Fruit fly (Drosophila melanogaster) whole organism, wandering third instar larva: ENCODE data around the gene Pgant2.

Experiments
- Abd-B ChIP-seq: fragments of >200 bp; optimal IDR thresholded peaks from 2 replicates; lab custom pipeline; 2017; ENCODE audit warnings: missing biosample characterization, missing genetic modification characterization
- CG32264 ChIP-seq: fragments of 200-800 bp; sonication (Bioruptor generic); optimal IDR thresholded peaks from 2 replicates; lab custom pipeline; 2016; ENCODE audit warnings: missing biosample characterization, missing genetic modification characterization
- CG9705 ChIP-seq: fragments of 200-800 bp; sonication (Bioruptor generic); optimal IDR thresholded peaks from 2 replicates; lab custom pipeline; 2018; ENCODE audit warnings: missing biosample characterization, mild to moderate bottlenecking, missing genetic modification characterization
- Dfd ChIP-seq: fragments of >200 bp; optimal IDR thresholded peaks from 2 replicates; lab custom pipeline; 2017; ENCODE audit warnings: missing biosample characterization, missing genetic modification characterization
- Dif ChIP-seq: fragments of 200-275, 200-300 bp; sonication (Bioruptor generic); optimal IDR thresholded peaks from 2 replicates; lab custom pipeline; 2018; ENCODE audit warnings: missing biosample characterization, missing genetic modification characterization; ENCODE audit not compliant: partially characterized antibody
- GATAd ChIP-seq: sonication (Bioruptor generic); optimal IDR thresholded peaks from 2 replicates; lab custom pipeline; 2016; ENCODE audit warnings: missing biosample characterization, missing genetic modification characterization
- HLH106 ChIP-seq: fragments of 200-800 bp; optimal IDR thresholded peaks from 3 replicates; lab custom pipeline; 2019; ENCODE audit warnings: missing biosample characterization, mild to moderate bottlenecking, missing genetic modification characterization, moderate library complexity
- Hnf4 ChIP-seq: fragments of 200-800 bp; sonication (Bioruptor generic); optimal IDR thresholded peaks from 2 replicates; lab custom pipeline; 2016; ENCODE audit warnings: missing biosample characterization, mild to moderate bottlenecking, missing genetic modification characterization
- Hr78 ChIP-seq: fragments of >200 bp; optimal IDR thresholded peaks from 2 replicates; lab custom pipeline; 2017; ENCODE audit warnings: missing biosample characterization, missing genetic modification characterization
- Hr83 ChIP-seq: fragments of 200-300 bp; sonication (Bioruptor generic); optimal IDR thresholded peaks from 2 replicates; lab custom pipeline; 2016; ENCODE audit warnings: missing biosample characterization, mild to moderate bottlenecking, missing genetic modification characterization, moderate library complexity; ENCODE audit not compliant: poor library complexity, severe bottlenecking
- Mio ChIP-seq: sonication (Bioruptor generic); optimal IDR thresholded peaks from 2 replicates; lab custom pipeline; 2016; ENCODE audit warnings: missing biosample characterization, missing genetic modification characterization
- Myc ChIP-seq: fragments of >200 bp; optimal IDR thresholded peaks from 2 replicates; lab custom pipeline; 2017
- N ChIP-seq: fragments of >200 bp; optimal IDR thresholded peaks from 2 replicates; lab custom pipeline; 2018; ENCODE audit warnings: missing biosample characterization, missing external identifiers, missing genetic modification characterization
- OdsH ChIP-seq: fragments of 200-800 bp; sonication (Bioruptor generic); optimal IDR thresholded peaks from 2 replicates; lab custom pipeline; 2016; ENCODE audit warnings: missing biosample characterization, mild to moderate bottlenecking, missing genetic modification characterization
- Rel ChIP-seq, 2 experiments: fragments of 200-800 bp; sonication (Bioruptor generic) in 1 of 2; optimal IDR thresholded peaks; 2 replicates in 1 of 2; 3 replicates in 1 of 2; lab custom pipeline; 2016 to 2019; ENCODE audit warnings: mild to moderate bottlenecking in 2 of 2, missing biosample characterization in 2 of 2, missing genetic modification characterization in 2 of 2, moderate library complexity in 1 of 2
- Sp1 ChIP-seq: fragments of 200-800 bp; sonication (Bioruptor generic); optimal IDR thresholded peaks from 3 replicates; lab custom pipeline; 2019; ENCODE audit warnings: missing biosample characterization, mild to moderate bottlenecking, missing genetic modification characterization, moderate library complexity
- Vsx2 ChIP-seq: fragments of 200-300, 225-300 bp; sonication (Bioruptor generic); optimal IDR thresholded peaks from 2 replicates; lab custom pipeline; 2018; ENCODE audit warnings: missing biosample characterization, missing genetic modification characterization; ENCODE audit not compliant: partially characterized antibody
- br ChIP-seq: fragments of 200-800 bp; sonication (Bioruptor generic); optimal IDR thresholded peaks from 2 replicates; lab custom pipeline; 2016; ENCODE audit warnings: missing biosample characterization, missing genetic modification characterization
- brk ChIP-seq: fragments of 200-800 bp; sonication (Bioruptor generic); optimal IDR thresholded peaks from 2 replicates; lab custom pipeline; 2016; ENCODE audit warnings: missing biosample characterization, mild to moderate bottlenecking, missing genetic modification characterization
- dmrt93B ChIP-seq: fragments of 200-800 bp; sonication (Bioruptor generic); optimal IDR thresholded peaks from 2 replicates; lab custom pipeline; 2018; ENCODE audit warnings: missing biosample characterization, mild to moderate bottlenecking, missing genetic modification characterization
- dsf ChIP-seq: sonication (Bioruptor generic); optimal IDR thresholded peaks from 2 replicates; lab custom pipeline; 2016; ENCODE audit warnings: missing biosample characterization, missing genetic modification characterization, borderline replicate concordance
- ey ChIP-seq: fragments of 200-800 bp; sonication (Bioruptor generic); optimal IDR thresholded peaks from 2 replicates; lab custom pipeline; 2016; ENCODE audit warnings: missing biosample characterization, missing genetic modification characterization
- foxo ChIP-seq, 2 experiments: fragments of 200-800 bp; sonication (Bioruptor generic); optimal IDR thresholded peaks; 2 replicates in 1 of 2; 3 replicates in 1 of 2; lab custom pipeline; 2016 to 2017; ENCODE audit warnings: missing biosample characterization in 2 of 2, missing genetic modification characterization in 2 of 2
- fru ChIP-seq: fragments of 200-800 bp; sonication (Bioruptor generic); optimal IDR thresholded peaks from 3 replicates; lab custom pipeline; 2016; ENCODE audit warnings: missing biosample characterization, mild to moderate bottlenecking, missing genetic modification characterization
- h ChIP-seq: fragments of 200-800 bp; sonication (Bioruptor generic); optimal IDR thresholded peaks from 3 replicates; lab custom pipeline; 2016; ENCODE audit warnings: missing biosample characterization, mild to moderate bottlenecking, missing genetic modification characterization
- jim ChIP-seq: fragments of 175-275, 200-325 bp; sonication (Bioruptor generic); optimal IDR thresholded peaks from 2 replicates; lab custom pipeline; 2016; ENCODE audit warnings: missing biosample characterization, mild to moderate bottlenecking, missing genetic modification characterization
- psq ChIP-seq: fragments of 200-800 bp; sonication (Bioruptor generic); optimal IDR thresholded peaks from 3 replicates; lab custom pipeline; 2017; ENCODE audit warnings: missing biosample characterization, mild to moderate bottlenecking, missing genetic modification characterization, moderate library complexity
- rgr ChIP-seq: fragments of 200-800 bp; sonication (Bioruptor generic); optimal IDR thresholded peaks from 3 replicates; lab custom pipeline; 2016; ENCODE audit warnings: missing biosample characterization, mild to moderate bottlenecking, missing genetic modification characterization
- sage ChIP-seq: fragments of 200-800 bp; sonication (Bioruptor generic); optimal IDR thresholded peaks from 2 replicates; lab custom pipeline; 2016; ENCODE audit warnings: missing biosample characterization, mild to moderate bottlenecking, missing genetic modification characterization
- sv ChIP-seq: fragments of 200-800 bp; sonication (Bioruptor generic); optimal IDR thresholded peaks from 3 replicates; lab custom pipeline; 2016; ENCODE audit warnings: missing biosample characterization, missing genetic modification characterization
- tai ChIP-seq: sonication (Bioruptor generic); optimal IDR thresholded peaks from 2 replicates; lab custom pipeline; 2016; ENCODE audit warnings: missing biosample characterization, missing genetic modification characterization
- usp ChIP-seq: fragments of >200 bp; optimal IDR thresholded peaks from 2 replicates; lab custom pipeline; 2017; ENCODE audit warnings: missing biosample characterization, missing genetic modification characterization
- woc ChIP-seq: sonication (Bioruptor generic); optimal IDR thresholded peaks from 2 replicates; lab custom pipeline; 2016; ENCODE audit warnings: missing biosample characterization, mild to moderate bottlenecking, missing genetic modification characterization

Pgant2 gene

DNA sequence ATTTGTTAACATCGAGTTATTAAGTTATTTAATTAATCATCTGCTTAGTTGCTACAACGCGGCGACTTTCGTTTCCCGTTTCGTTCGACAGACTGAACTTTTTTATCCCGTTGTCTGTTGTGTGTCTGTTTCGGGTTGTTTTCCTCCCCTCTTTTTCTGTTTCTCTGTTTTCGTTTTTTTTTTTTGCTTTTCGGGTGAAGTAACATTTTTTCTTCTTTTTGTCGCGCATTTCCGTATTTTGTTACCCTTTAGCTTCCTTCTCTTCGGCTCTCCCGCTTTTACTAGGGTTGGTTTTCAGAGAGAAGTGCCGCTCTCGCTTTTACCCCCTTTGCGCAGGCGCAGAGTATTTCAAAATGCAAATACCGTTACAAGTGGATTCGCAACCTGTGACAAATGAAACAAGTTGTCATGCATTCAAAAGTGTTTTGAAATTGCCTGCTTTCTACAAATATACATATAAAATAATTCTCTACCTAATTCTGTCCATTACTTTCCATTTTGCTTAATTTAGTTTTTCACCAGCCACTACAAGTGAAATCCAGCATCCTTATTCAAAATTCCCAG lies at the start of gene Pgant2:
TSS of gene Pgant2 (minus strand) at position 51 of the 564 bp plus-strand sequence.
- TF ChIP-seq HLH106 (tag; lab: Kevin White, UChicago) (no peak), Vsx2 (GFP tag; lab: Kevin White, UChicago) (peak; percentile 33), N (GFP tag; lab: Kevin White, UChicago) (no peak), psq (GFP tag; lab: Kevin White, UChicago) (peak; percentile 8), fru (no peak), br (GFP tag; lab: Kevin White, UChicago) (no peak), foxo (GFP tag; optimal IDR thresholded peaks at IDR 0.05; lab: Kevin White, UChicago) (no peak), Hr78 (GFP tag; lab: Kevin White, UChicago) (no peak), dsf (no peak), CG32264 (GFP tag; lab: Kevin White, UChicago) (no peak), ey (GFP tag; lab: Kevin White, UChicago) (no peak), jim (GFP tag; lab: Kevin White, UChicago) (no peak), sage (no peak)

DNA sequence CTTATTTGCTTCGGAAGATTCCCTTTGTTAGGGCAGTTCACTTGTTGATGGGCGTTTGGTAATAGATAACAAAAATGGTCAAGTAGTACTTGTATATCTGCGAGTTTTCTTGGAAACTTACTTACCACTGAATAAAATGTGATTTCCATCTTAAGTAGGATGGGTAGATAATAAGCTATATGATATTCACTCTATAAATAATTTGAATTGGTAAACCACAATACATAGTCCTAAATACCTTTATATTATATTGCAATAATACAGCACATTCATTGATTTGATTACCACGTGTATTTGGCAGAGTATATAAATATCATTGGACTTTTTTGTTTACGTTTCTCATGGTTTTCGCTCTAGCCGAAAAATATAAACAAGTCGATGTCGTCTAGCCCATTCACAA lies 49.4 kb upstream of the Pgant2 start:
- TF ChIP-seq ey (GFP tag; lab: Kevin White, UChicago) (peak; percentile 11), foxo (GFP tag; optimal IDR thresholded peaks at IDR 0.05; lab: Kevin White, UChicago) (peak in 1 of 2 experiments; percentile 35), GATAd (GFP tag; lab: Kevin White, UChicago) (no peak), dmrt93B (GFP tag; lab: Kevin White, UChicago) (peak; percentile 10), brk (GFP tag; lab: Kevin White, UChicago) (no peak), Vsx2 (GFP tag; lab: Kevin White, UChicago) (no peak), HLH106 (tag; lab: Kevin White, UChicago) (peak; percentile 3), Dif (no peak), Abd-B (GFP tag; lab: Kevin White, UChicago) (no peak), Hr83 (no peak), jim (GFP tag; lab: Kevin White, UChicago) (no peak), Mio (GFP tag; lab: Kevin White, UChicago) (no peak), woc (GFP tag; lab: Kevin White, UChicago) (no peak), fru (peak; percentile 41), Dfd (GFP tag; lab: Kevin White, UChicago) (no peak), rgr (GFP tag; lab: Kevin White, UChicago) (peak; percentile 27), Rel (GFP tag; optimal IDR thresholded peaks at IDR 0.05; lab: Kevin White, UChicago) (no peak), Rel (tag; optimal IDR thresholded peaks at IDR 0.05; lab: Kevin White, UChicago) (no peak)
- TF ChIP-seq, all 38 proteins: peak for 6

- TF ChIP-seq fru (peak; percentile 29), HLH106 (tag; lab: Kevin White, UChicago) (peak; percentile 45), tai (GFP tag; lab: Kevin White, UChicago) (no peak), OdsH (GFP tag; lab: Kevin White, UChicago) (peak; percentile 40), Hnf4 (peak; percentile 87), foxo (GFP tag; optimal IDR thresholded peaks at IDR 0.05; lab: Kevin White, UChicago) (peak in 1 of 2 experiments; percentile 28), Rel (GFP tag; optimal IDR thresholded peaks at IDR 0.05; lab: Kevin White, UChicago) (no peak), Rel (tag; optimal IDR thresholded peaks at IDR 0.05; lab: Kevin White, UChicago) (peak; percentile 14), CG32264 (GFP tag; lab: Kevin White, UChicago) (no peak), ey (GFP tag; lab: Kevin White, UChicago) (peak; percentile 31), rgr (GFP tag; lab: Kevin White, UChicago) (peak; percentile 57), Abd-B (GFP tag; lab: Kevin White, UChicago) (no peak), h (GFP tag; lab: Kevin White, UChicago) (peak; percentile 57), Sp1 (GFP tag; lab: Kevin White, UChicago) (peak; percentile 41), psq (GFP tag; lab: Kevin White, UChicago) (peak; percentile 38)
Observed at dm6 chr2L:3475168-3475567, 48.6 kb upstream of the Pgant2 start.

DNA sequence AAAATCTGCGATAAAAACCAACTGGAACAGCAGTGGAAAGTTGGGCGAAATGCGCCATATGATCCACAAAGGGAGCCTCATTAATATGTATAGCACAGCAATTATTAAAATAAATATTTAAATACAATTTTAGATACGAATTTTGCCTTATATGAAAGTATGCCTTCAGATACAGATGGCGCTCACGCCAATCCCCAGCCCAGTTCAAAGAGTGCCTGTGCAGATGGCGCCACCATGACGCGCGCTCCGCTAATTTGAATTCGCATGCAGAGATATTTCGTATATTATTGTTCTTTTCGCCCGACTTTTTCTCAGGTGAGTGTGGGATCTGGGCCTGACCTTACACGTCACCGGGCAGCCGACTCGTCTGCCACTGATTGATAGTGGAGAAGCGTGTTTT lies 45.7 kb upstream of the Pgant2 start, which contains the start of gene Pgant4:
TSS of gene Pgant4 (plus strand) at position 362 of the 400 bp plus-strand sequence.
- TF ChIP-seq CG9705 (peak; percentile 22), HLH106 (tag; lab: Kevin White, UChicago) (peak; percentile 53), usp (GFP tag; lab: Kevin White, UChicago) (no peak), Myc (lab: Kevin White, UChicago) (peak; percentile 60), Mio (GFP tag; lab: Kevin White, UChicago) (no peak), Vsx2 (GFP tag; lab: Kevin White, UChicago) (no peak), Hnf4 (no peak), OdsH (GFP tag; lab: Kevin White, UChicago) (peak; percentile 25), sv (GFP tag; lab: Kevin White, UChicago) (peak; percentile 31), Hr83 (peak; percentile 32), sage (no peak), br (GFP tag; lab: Kevin White, UChicago) (no peak), GATAd (GFP tag; lab: Kevin White, UChicago) (no peak)
- TF ChIP-seq, all 38 proteins: peak for 6
